Worm (Caenorhabditis elegans) whole organism, L1 larva: ENCODE measurements around the gene ZK632.14.

Source experiments
- C16A3.4 ChIP-seq: fragments of 150-350 bp; optimal IDR thresholded peaks from 2 replicates; lab custom pipeline; 2014; ENCODE audit warnings: missing biosample characterization, missing genetic modification characterization
- F16B12.6 ChIP-seq: fragments of 150-350 bp; optimal IDR thresholded peaks from 2 replicates; lab custom pipeline; 2014; ENCODE audit warnings: missing biosample characterization, missing genetic modification characterization
- Y116A8C.19 ChIP-seq: sonication (generic microtip); optimal IDR thresholded peaks from 2 replicates; lab custom pipeline; 2016; ENCODE audit warnings: missing compliant biosample characterization, missing genetic modification characterization, borderline replicate concordance
- ceh-82 ChIP-seq, 3 experiments: fragments of 150-350 bp in 1 of 3; sonication (generic microtip) in 2 of 3; optimal IDR thresholded peaks; 2 replicates each; lab custom pipeline; 2014 to 2017; ENCODE audit warnings: missing biosample characterization in 3 of 3, missing genetic modification characterization in 3 of 3
- ceh-88 ChIP-seq: fragments of 200-800 bp; sonication (Bioruptor generic); IDR thresholded peaks from 2 replicates; pipeline ENCODE4 v1.3.6; 2022; ENCODE audit warnings: missing genetic modification characterization, missing compliant biosample characterization
- dpl-1 ChIP-seq, 3 experiments: fragments of 150-350 bp in 2 of 3; sonication (generic microtip) in 1 of 3; optimal IDR thresholded peaks; 2 replicates each; lab custom pipeline; 2014 to 2017; ENCODE audit warnings: missing biosample characterization in 3 of 3, missing genetic modification characterization in 3 of 3, missing genetic modification reagents in 3 of 3
- efl-1 ChIP-seq, 4 experiments: fragments of 150-350 bp; optimal IDR thresholded peaks in 3 of 4; peaks in 1 of 4; 1 replicate in 1 of 4; 2 replicates in 3 of 4; lab custom pipeline; 2014; ENCODE audit warnings: missing biosample characterization in 2 of 4, missing genetic modification characterization in 2 of 4, missing genetic modification reagents in 2 of 4
- egl-27 ChIP-seq, 2 experiments: fragments of 150-350 bp in 1 of 2; sonication (generic microtip); optimal IDR thresholded peaks; 3 replicates each; lab custom pipeline; 2017 to 2018; ENCODE audit warnings: missing biosample characterization in 2 of 2, missing genetic modification characterization in 2 of 2, missing genetic modification reagents in 2 of 2
- ets-5 ChIP-seq: fragments of 200-800 bp; sonication (Bioruptor generic); IDR thresholded peaks from 2 replicates; pipeline ENCODE4 v1.3.6; 2022; ENCODE audit warnings: missing genetic modification characterization, missing compliant biosample characterization
- fkh-4 ChIP-seq: sonication (generic microtip); optimal IDR thresholded peaks from 2 replicates; lab custom pipeline; 2016; ENCODE audit warnings: missing compliant biosample characterization, missing genetic modification characterization, borderline replicate concordance
- fos-1 ChIP-seq: fragments of 150-350 bp; optimal IDR thresholded peaks from 2 replicates; lab custom pipeline; 2014; ENCODE audit warnings: missing biosample characterization, missing genetic modification characterization
- grh-1 ChIP-seq: fragments of 200-800 bp; sonication (Bioruptor generic); IDR thresholded peaks from 2 replicates; pipeline ENCODE4 v1.3.6; 2022; ENCODE audit warnings: missing genetic modification reagents, missing genetic modification characterization, missing compliant biosample characterization
- irx-1 ChIP-seq: sonication (generic microtip); optimal IDR thresholded peaks from 2 replicates; lab custom pipeline; 2016; ENCODE audit warnings: missing genetic modification characterization, missing compliant biosample characterization
- isw-1 ChIP-seq: fragments of 200-800 bp; sonication (Bioruptor generic); IDR thresholded peaks from 2 replicates; pipeline ENCODE4 v1.3.6; 2022; ENCODE audit warnings: missing genetic modification characterization, missing compliant biosample characterization
- lin-14 ChIP-seq: fragments of 200-800 bp; sonication (Bioruptor generic); optimal IDR thresholded peaks from 2 replicates; lab custom pipeline; 2018; ENCODE audit warnings: mild to moderate bottlenecking, missing genetic modification characterization, moderate library complexity, missing compliant biosample characterization
- lin-15B ChIP-seq: fragments of 150-350 bp; sonication (generic microtip); optimal IDR thresholded peaks from 3 replicates; lab custom pipeline; 2014; ENCODE audit warnings: missing biosample characterization, missing genetic modification characterization
- lin-35 ChIP-seq, 2 experiments: fragments of 150-350 bp; optimal IDR thresholded peaks; 2 replicates each; lab custom pipeline; 2014; ENCODE audit warnings: missing biosample characterization in 2 of 2, missing genetic modification characterization in 2 of 2, missing genetic modification reagents in 2 of 2
- lsy-2 ChIP-seq, 2 experiments: fragments of 150-350 bp; optimal IDR thresholded peaks; 2 replicates each; lab custom pipeline; 2014; ENCODE audit warnings: missing biosample characterization in 2 of 2, missing genetic modification characterization in 2 of 2
- mab-9 ChIP-seq: fragments of 200-800 bp; sonication (Bioruptor generic); IDR thresholded peaks from 2 replicates; pipeline ENCODE4 v1.3.6; 2022; ENCODE audit warnings: missing genetic modification reagents, missing genetic modification characterization, missing compliant biosample characterization
- mdl-1 ChIP-seq, 2 experiments: fragments of 150-350 bp; optimal IDR thresholded peaks; 2 replicates each; lab custom pipeline; 2014 to 2017; ENCODE audit warnings: missing biosample characterization in 2 of 2, missing genetic modification characterization in 2 of 2, inconsistent platforms in 1 of 2
- mep-1 ChIP-seq: fragments of 150-350 bp; optimal IDR thresholded peaks from 2 replicates; lab custom pipeline; 2014; ENCODE audit warnings: missing biosample characterization, missing genetic modification characterization
- nhr-20 ChIP-seq: sonication (generic microtip); optimal IDR thresholded peaks from 2 replicates; lab custom pipeline; 2016; ENCODE audit warnings: mild to moderate bottlenecking, missing genetic modification characterization, missing compliant biosample characterization
- nhr-47 ChIP-seq: sonication (generic microtip); optimal IDR thresholded peaks from 2 replicates; lab custom pipeline; 2016; ENCODE audit warnings: mild to moderate bottlenecking, missing genetic modification characterization, moderate library complexity, missing compliant biosample characterization
- nhr-71 ChIP-seq: sonication (generic microtip); optimal IDR thresholded peaks from 2 replicates; lab custom pipeline; 2016; ENCODE audit warnings: mild to moderate bottlenecking, missing genetic modification characterization, moderate library complexity, missing compliant biosample characterization
- nhr-84 ChIP-seq: sonication (generic microtip); optimal IDR thresholded peaks from 2 replicates; lab custom pipeline; 2017; ENCODE audit warnings: missing biosample characterization, missing genetic modification characterization
- nhr-85 ChIP-seq: sonication (generic microtip); peaks from one replicate; lab custom pipeline; 2016; ENCODE audit warnings: missing genetic modification characterization, inconsistent platforms, missing compliant biosample characterization
- pax-3 ChIP-seq: fragments of 200-800 bp; sonication (Bioruptor generic); optimal IDR thresholded peaks from 2 replicates; lab custom pipeline; 2018; ENCODE audit warnings: mild to moderate bottlenecking, missing genetic modification characterization, moderate library complexity, missing compliant biosample characterization
- rnt-1 ChIP-seq: sonication (generic microtip); optimal IDR thresholded peaks from 2 replicates; lab custom pipeline; 2016; ENCODE audit warnings: mild to moderate bottlenecking, missing genetic modification characterization, moderate library complexity, missing compliant biosample characterization
- skn-1 ChIP-seq: fragments of 150-350 bp; optimal IDR thresholded peaks from 2 replicates; lab custom pipeline; 2014; ENCODE audit warnings: missing biosample characterization, missing genetic modification characterization
- snu-23 ChIP-seq: sonication (generic microtip); optimal IDR thresholded peaks from 2 replicates; lab custom pipeline; 2016; ENCODE audit warnings: missing genetic modification characterization, missing compliant biosample characterization
- sox-4 ChIP-seq: sonication (generic microtip); optimal IDR thresholded peaks from 2 replicates; lab custom pipeline; 2016; ENCODE audit warnings: missing genetic modification characterization, missing compliant biosample characterization
- sptf-1 ChIP-seq: fragments of 150-350 bp; optimal IDR thresholded peaks from 2 replicates; lab custom pipeline; 2014; ENCODE audit warnings: missing biosample characterization, missing genetic modification characterization
- sup-37 ChIP-seq: fragments of 200-800 bp; sonication (Bioruptor generic); optimal IDR thresholded peaks from 2 replicates; lab custom pipeline; 2018; ENCODE audit warnings: mild to moderate bottlenecking, missing genetic modification characterization, missing compliant biosample characterization
- swsn-7 ChIP-seq: sonication (generic microtip); optimal IDR thresholded peaks from 2 replicates; lab custom pipeline; 2016; ENCODE audit warnings: missing genetic modification characterization, missing compliant biosample characterization
- zip-4 ChIP-seq: fragments of 200-800 bp; sonication (Bioruptor generic); optimal IDR thresholded peaks from 2 replicates; lab custom pipeline; 2018; ENCODE audit warnings: mild to moderate bottlenecking, missing genetic modification characterization, moderate library complexity, missing compliant biosample characterization

Gene ZK632.14

ce11 chrIII:9846093-9846492 lies 32.8 kb downstream of the ZK632.14 start, which contains the start of gene K11H3.2:
TSS of gene K11H3.2 (plus strand) at chrIII:9846393.
- TF ChIP-seq ceh-88: no peak
- no peak for TF ChIP-seq pax-3
- no peak for TF ChIP-seq mep-1 (tag; lab: Kevin White, UChicago)
- TF ChIP-seq sox-4 (tag; lab: Kevin White, UChicago): no peak
- no peak for TF ChIP-seq swsn-7
- TF ChIP-seq irx-1 (tag; lab: Kevin White, UChicago): no peak
- no peak for TF ChIP-seq nhr-71 (tag; lab: Kevin White, UChicago)
- TF ChIP-seq zip-4 (GFP tag; lab: Kevin White, UChicago): no peak
- no peak for TF ChIP-seq Y116A8C.19
- TF ChIP-seq fos-1: no peak
- no peak for TF ChIP-seq isw-1 (GFP tag; lab: Robert Waterston, UW)

ce11 chrIII:9848083-9848482 lies 34.8 kb downstream of the ZK632.14 start, which contains the start of gene mrpl-36:
TSS of gene mrpl-36 (minus strand) at chrIII:9848116.
- TF ChIP-seq swsn-7: peak; percentile 4
- TF ChIP-seq zip-4 (GFP tag; lab: Kevin White, UChicago): no peak
- TF ChIP-seq C16A3.4 (tag; lab: Kevin White, UChicago): peak; percentile 30
- peak; percentile 52 to 61 for TF ChIP-seq lin-35 (GFP tag; optimal IDR thresholded peaks at IDR 0.05; lab: Kevin White, UChicago)
- TF ChIP-seq nhr-71 (tag; lab: Kevin White, UChicago): peak; percentile 46
- TF ChIP-seq lsy-2 (tag; optimal IDR thresholded peaks at IDR 0.05; lab: Kevin White, UChicago): peak; percentile 50 to 61
- TF ChIP-seq ceh-82 (tag; optimal IDR thresholded peaks at IDR 0.05; lab: Kevin White, UChicago): peak in 1 of 3 experiments; percentile 36
- peak; percentile 54 for TF ChIP-seq snu-23 (GFP tag; lab: Kevin White, UChicago)
- TF ChIP-seq rnt-1 (tag; lab: Kevin White, UChicago): peak; percentile 36
- no peak for TF ChIP-seq fkh-4 (tag; lab: Kevin White, UChicago)
- peak; percentile 38 for TF ChIP-seq mep-1 (tag; lab: Kevin White, UChicago)
- peak; percentile 30 for TF ChIP-seq nhr-20 (tag; lab: Kevin White, UChicago)
- no peak for TF ChIP-seq mab-9
- TF ChIP-seq dpl-1 (GFP tag; optimal IDR thresholded peaks at IDR 0.05; lab: Kevin White, UChicago): peak; percentile 33 to 64 (median 39)
- TF ChIP-seq lin-15B (tag; lab: Kevin White, UChicago): peak; percentile 9
- peak; percentile 33 for TF ChIP-seq F16B12.6 (tag; lab: Kevin White, UChicago)
- peak; percentile 52 to 67 for TF ChIP-seq efl-1 (optimal IDR thresholded peaks at IDR 0.05; lab: Kevin White, UChicago)
- peak; percentile 45 to 94 for TF ChIP-seq efl-1 (GFP tag; optimal IDR thresholded peaks at IDR 0.05 in 1 of 2; lab: Kevin White, UChicago)
- TF ChIP-seq mdl-1 (tag; optimal IDR thresholded peaks at IDR 0.05; lab: Kevin White, UChicago): peak in 1 of 2 experiments; percentile 5
- peak; percentile 40 for TF ChIP-seq skn-1 (tag; lab: Kevin White, UChicago)
- no peak for TF ChIP-seq nhr-85 (tag; lab: Kevin White, UChicago)
- peak; percentile 17 for TF ChIP-seq nhr-47 (tag; lab: Kevin White, UChicago)
- no peak for TF ChIP-seq egl-27 (tag; optimal IDR thresholded peaks at IDR 0.05; lab: Kevin White, UChicago)
- TF ChIP-seq, all 84 proteins: peak for 17

- TF ChIP-seq sptf-1 (tag; lab: Kevin White, UChicago) (no peak), rnt-1 (tag; lab: Kevin White, UChicago) (peak; percentile 13), lin-35 (GFP tag; optimal IDR thresholded peaks at IDR 0.05; lab: Kevin White, UChicago) (peak in 1 of 2 experiments; percentile 26), dpl-1 (GFP tag; optimal IDR thresholded peaks at IDR 0.05; lab: Kevin White, UChicago) (peak; percentile 49 to 69 (median 56)), lin-14 (GFP tag; lab: Kevin White, UChicago) (no peak), ets-5 (GFP tag; lab: Robert Waterston, UW) (no peak), efl-1 (optimal IDR thresholded peaks at IDR 0.05; lab: Kevin White, UChicago) (peak; percentile 72 to 89), efl-1 (GFP tag; optimal IDR thresholded peaks at IDR 0.05 in 1 of 2; lab: Kevin White, UChicago) (peak; percentile 64 to 95), sup-37 (GFP tag; lab: Kevin White, UChicago) (no peak), nhr-84 (tag; lab: Kevin White, UChicago) (no peak), grh-1 (GFP tag; lab: Robert Waterston, UW) (0 out of 2 replicates have a peak, but pooled peaks have one; percentile 10)
These were observed 35.4 kb downstream of the ZK632.14 start for ce11 chrIII:9848603-9849002.
